Fruit fly (Drosophila melanogaster): ENCODE results near the gene CG13048.

DNA sequence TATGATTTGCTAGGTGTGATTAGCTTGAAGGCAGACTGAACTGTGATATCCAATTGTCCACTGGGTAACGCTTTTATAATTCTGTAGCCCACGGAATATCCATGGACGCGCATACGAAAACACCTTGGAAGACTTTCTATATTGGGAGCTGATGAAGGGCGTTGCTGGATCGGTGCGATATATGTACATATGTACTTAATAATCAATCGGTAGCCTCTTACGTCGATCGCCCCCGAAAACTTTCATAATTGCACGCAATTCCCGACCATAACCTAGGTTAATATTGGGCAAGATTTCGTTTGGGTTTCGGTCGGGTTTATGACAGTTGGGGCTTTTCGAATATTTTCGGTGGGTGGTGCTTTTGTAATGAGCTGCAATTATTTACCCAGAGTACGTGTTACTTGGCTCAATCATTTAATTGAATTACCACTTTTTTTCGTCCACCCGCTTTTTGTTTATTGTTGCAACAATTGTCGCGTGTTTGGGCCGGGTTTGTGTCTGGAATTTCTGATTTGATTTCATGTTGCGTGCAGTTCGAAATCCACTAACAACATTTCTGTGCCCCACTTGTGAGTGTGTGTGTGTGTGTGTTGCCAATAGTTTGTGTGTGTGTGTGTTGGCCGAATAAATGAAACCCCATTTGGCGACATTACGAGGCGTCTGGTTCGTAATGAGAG lies 1.7 kb downstream of the CG13048 start, which contains the start of gene CG13049:
- no peak for TF ChIP-seq CG8159 (tag; optimal IDR thresholded peaks at IDR 0.05)
- no peak for TF ChIP-seq D1 (tag; optimal IDR thresholded peaks at IDR 0.05)
- TF ChIP-seq fd96Ca (GFP tag; IDR thresholded peaks at IDR 0.05) = no peak
- TF ChIP-seq CG8301 (tag; optimal IDR thresholded peaks at IDR 0.05) = no peak
- no peak for TF ChIP-seq CG12605 (GFP tag; IDR thresholded peaks at IDR 0.05)
- TF ChIP-seq CG17806 (tag; optimal IDR thresholded peaks at IDR 0.05) = no peak
- no peak for TF ChIP-seq CG34367 (tag; optimal IDR thresholded peaks at IDR 0.05)
- no peak for TF ChIP-seq gl (tag; optimal IDR thresholded peaks at IDR 0.05)
- TF ChIP-seq CG10348 (GFP tag; IDR thresholded peaks at IDR 0.05) = no peak
- no peak for TF ChIP-seq CG14655 (GFP tag; optimal IDR thresholded peaks at IDR 0.05)
